Fruit fly (Drosophila melanogaster) whole organism, embryonic: Measurements from ENCODE around the gene mAChR-C.

Experiments used
- CG11696 ChIP-seq: fragments of 200-800 bp; sonication (Bioruptor generic); IDR thresholded peaks from 2 replicates; pipeline ENCODE4 v1.3.6; 2022; ENCODE audit warnings: missing biosample characterization, missing genetic modification characterization
- CG15514 ChIP-seq: fragments of 200-800 bp; sonication (Bioruptor generic); optimal IDR thresholded peaks from 3 replicates; lab custom pipeline; 2017; ENCODE audit warnings: missing biosample characterization, missing genetic modification characterization, mild to moderate bottlenecking, moderate library complexity, missing genetic modification reagents
- CG16779 ChIP-seq: fragments of 200-800 bp; sonication (Bioruptor generic); IDR thresholded peaks from 2 replicates; pipeline ENCODE4 v1.3.6; 2022; ENCODE audit warnings: missing biosample characterization, missing genetic modification characterization
- CG32772 ChIP-seq: fragments of 200-800 bp; sonication (Bioruptor generic); IDR thresholded peaks from 2 replicates; pipeline ENCODE4 v1.3.6; 2022; ENCODE audit warnings: missing biosample characterization, missing genetic modification characterization
- Doc2 ChIP-seq: fragments of 200-800 bp; sonication (Bioruptor generic); IDR thresholded peaks from 2 replicates; pipeline ENCODE4 v1.3.6; 2022; ENCODE audit warnings: missing biosample characterization, missing genetic modification characterization
- MESR4 ChIP-seq: fragments of 200-800 bp; sonication (Bioruptor generic); optimal IDR thresholded peaks from 2 replicates; lab custom pipeline; 2018; ENCODE audit warnings: missing biosample characterization, mild to moderate bottlenecking, missing genetic modification characterization, moderate library complexity
- Sry-β ChIP-seq: fragments of 200-800 bp; sonication (Bioruptor generic); optimal IDR thresholded peaks from 2 replicates; lab custom pipeline; 2018; ENCODE audit warnings: missing biosample characterization, mild to moderate bottlenecking, missing genetic modification characterization, moderate library complexity
- caup ChIP-seq: fragments of 200-800 bp; sonication (Bioruptor generic); optimal IDR thresholded peaks from 3 replicates; lab custom pipeline; 2017; ENCODE audit warnings: missing biosample characterization, mild to moderate bottlenecking, missing genetic modification characterization, moderate library complexity; ENCODE audit not compliant: severe bottlenecking
- row ChIP-seq: fragments of 200-800 bp; sonication (Bioruptor generic); IDR thresholded peaks from 3 replicates; pipeline ENCODE4 v1.3.6; 2022; ENCODE audit warnings: missing biosample characterization, missing genetic modification characterization
- tx ChIP-seq: fragments of 200-800 bp; sonication (Bioruptor generic); optimal IDR thresholded peaks from 2 replicates; lab custom pipeline; 2016; ENCODE audit warnings: missing biosample characterization, missing genetic modification characterization

- TF ChIP-seq CG16779 (GFP tag; lab: Robert Waterston, UW) (no peak), tx (GFP tag; lab: Kevin White, UChicago) (no peak), CG32772 (GFP tag; lab: Robert Waterston, UW) (no peak), CG15514 (no peak), Doc2 (GFP tag; lab: Robert Waterston, UW) (no peak), MESR4 (GFP tag; lab: Kevin White, UChicago) (no peak), CG11696 (GFP tag; lab: Robert Waterston, UW) (no peak), Sry-β (GFP tag; lab: Kevin White, UChicago) (no peak), row (GFP tag; lab: Robert Waterston, UW) (peak; percentile 35; the same call in 1 of the 3 replicates), caup (GFP tag; lab: Kevin White, UChicago) (no peak)
Observed at dm6 chrX:6794826-6795225, 37.7 kb downstream of the mAChR-C start.
